Worm (Caenorhabditis elegans) whole organism, young adult: ENCODE data around the gene nmur-1.
A peak's percentile ranks its signal among the peaks of the same experiment; 100 is the strongest.

Experiments used
- B0336.3 ChIP-seq: fragments of 200-800 bp; sonication (Bioruptor generic); IDR thresholded peaks from 2 replicates; pipeline ENCODE4 v1.3.6; 2022; ENCODE audit warnings: missing genetic modification characterization, missing compliant biosample characterization
- C17E4.6 ChIP-seq: fragments of 200-800 bp; sonication (Bioruptor generic); IDR thresholded peaks from 2 replicates; pipeline ENCODE4 v1.3.6; 2022; ENCODE audit warnings: missing genetic modification reagents, missing genetic modification characterization, missing compliant biosample characterization
- D2030.7 ChIP-seq: fragments of 200-800 bp; sonication (Bioruptor generic); IDR thresholded peaks from 2 replicates; pipeline ENCODE4 v1.3.6; 2022; ENCODE audit warnings: missing genetic modification reagents, missing genetic modification characterization, missing compliant biosample characterization
- F22D6.2 ChIP-seq: sonication (generic microtip); optimal IDR thresholded peaks from 2 replicates; lab custom pipeline; 2016; ENCODE audit warnings: mild to moderate bottlenecking, missing genetic modification characterization, missing compliant biosample characterization
- F23B12.7 ChIP-seq: sonication (generic microtip); optimal IDR thresholded peaks from 2 replicates; lab custom pipeline; 2017; ENCODE audit warnings: missing genetic modification characterization, mild to moderate bottlenecking, missing compliant biosample characterization, antibody characterized with exemption, moderate library complexity; ENCODE audit not compliant: insufficient read depth
- F49E8.2 ChIP-seq: sonication (generic microtip); optimal IDR thresholded peaks from 3 replicates; lab custom pipeline; 2017; ENCODE audit warnings: missing genetic modification characterization, mild to moderate bottlenecking, missing compliant biosample characterization, antibody characterized with exemption, moderate library complexity; ENCODE audit not compliant: insufficient read depth
- T07F8.4 ChIP-seq: sonication (generic microtip); optimal IDR thresholded peaks from 2 replicates; lab custom pipeline; 2016; ENCODE audit warnings: mild to moderate bottlenecking, missing genetic modification characterization, moderate library complexity, missing compliant biosample characterization
- Y56A3A.18 ChIP-seq: fragments of 200-800 bp; sonication (Bioruptor generic); IDR thresholded peaks from 2 replicates; pipeline ENCODE4 v1.3.6; 2022; ENCODE audit warnings: missing genetic modification reagents, missing genetic modification characterization, missing compliant biosample characterization
- aptf-2 ChIP-seq: fragments of 200-800 bp; sonication (Bioruptor generic); conservative IDR thresholded peaks from 2 replicates; pipeline ENCODE4 v1.3.6; 2022; ENCODE audit warnings: missing genetic modification reagents, missing genetic modification characterization, missing compliant biosample characterization
- aptf-3 ChIP-seq: fragments of 200-800 bp; sonication (Bioruptor generic); IDR thresholded peaks from 2 replicates; pipeline ENCODE4 v1.3.6; 2022; ENCODE audit warnings: missing genetic modification characterization, missing compliant biosample characterization
- attf-3 ChIP-seq: fragments of 200-800 bp; sonication (Bioruptor generic); conservative IDR thresholded peaks from 2 replicates; pipeline ENCODE4 v1.3.6; 2022; ENCODE audit warnings: missing genetic modification reagents, missing genetic modification characterization, missing compliant biosample characterization
- ccch-3 ChIP-seq: fragments of 200-800 bp; sonication (Bioruptor generic); optimal IDR thresholded peaks from 2 replicates; lab custom pipeline; 2018; ENCODE audit warnings: mild to moderate bottlenecking, missing genetic modification characterization, missing compliant biosample characterization
- ceh-79 ChIP-seq: sonication (generic microtip); optimal IDR thresholded peaks from 2 replicates; lab custom pipeline; 2017; ENCODE audit warnings: mild to moderate bottlenecking, missing genetic modification characterization, missing compliant biosample characterization
- ceh-91 ChIP-seq: fragments of 200-800 bp; sonication (Bioruptor generic); IDR thresholded peaks from 2 replicates; pipeline ENCODE4 v1.3.6; 2022; ENCODE audit warnings: missing genetic modification reagents, missing genetic modification characterization, missing compliant biosample characterization
- chd-7 ChIP-seq: sonication (generic microtip); optimal IDR thresholded peaks from 2 replicates; lab custom pipeline; 2016; ENCODE audit warnings: mild to moderate bottlenecking, missing genetic modification characterization, moderate library complexity, missing compliant biosample characterization
- die-1 ChIP-seq: sonication (generic microtip); optimal IDR thresholded peaks from 2 replicates; lab custom pipeline; 2016; ENCODE audit warnings: missing genotype, mild to moderate bottlenecking, missing genetic modification characterization, missing compliant biosample characterization
- egl-44 ChIP-seq: fragments of 200-800 bp; sonication (Bioruptor generic); IDR thresholded peaks from 2 replicates; pipeline ENCODE4 v1.3.6; 2022; ENCODE audit warnings: missing genetic modification reagents, missing genetic modification characterization, missing compliant biosample characterization
- ekl-4 ChIP-seq: fragments of 200-800 bp; sonication (Bioruptor generic); IDR thresholded peaks from 2 replicates; pipeline ENCODE4 v1.3.6; 2022; ENCODE audit warnings: missing genetic modification reagents, missing genetic modification characterization, missing compliant biosample characterization
- gei-17 ChIP-seq: fragments of 200-800 bp; sonication (Bioruptor generic); optimal IDR thresholded peaks from 2 replicates; lab custom pipeline; 2018; ENCODE audit warnings: mild to moderate bottlenecking, missing genetic modification characterization, missing compliant biosample characterization
- him-1 ChIP-seq: sonication (generic microtip); optimal IDR thresholded peaks from 2 replicates; lab custom pipeline; 2016; ENCODE audit warnings: missing genotype, missing genetic modification reagents, missing genetic modification characterization, missing compliant biosample characterization
- hlh-26 ChIP-seq: fragments of 200-800 bp; sonication (Bioruptor generic); conservative IDR thresholded peaks from 2 replicates; pipeline ENCODE4 v1.3.6; 2022; ENCODE audit warnings: missing genetic modification reagents, missing genetic modification characterization, missing compliant biosample characterization
- hsf-1 ChIP-seq: fragments of 200-800 bp; sonication (Bioruptor generic); IDR thresholded peaks from 2 replicates; pipeline ENCODE4 v1.3.6; 2022; ENCODE audit warnings: missing genetic modification reagents, missing genetic modification characterization, missing compliant biosample characterization
- let-607 ChIP-seq, 2 experiments: fragments of 200-800 bp in 1 of 2; sonication (Bioruptor generic) in 1 of 2; sonication (generic microtip) in 1 of 2; optimal IDR thresholded peaks; 2 replicates each; lab custom pipeline; 2016 to 2018; ENCODE audit warnings: mild to moderate bottlenecking in 2 of 2, missing compliant biosample characterization in 2 of 2, missing genetic modification characterization in 2 of 2, moderate library complexity in 2 of 2, missing genotype in 1 of 2
- lin-40 ChIP-seq: sonication (generic microtip); optimal IDR thresholded peaks from 2 replicates; lab custom pipeline; 2016; ENCODE audit warnings: missing genetic modification characterization, mild to moderate bottlenecking, missing compliant biosample characterization, missing genotype, missing genetic modification reagents
- lsy-27 ChIP-seq: sonication (generic microtip); optimal IDR thresholded peaks from 2 replicates; lab custom pipeline; 2017; ENCODE audit warnings: missing genetic modification characterization, mild to moderate bottlenecking, missing compliant biosample characterization, antibody characterized with exemption, missing genotype, borderline replicate concordance; ENCODE audit not compliant: insufficient read depth
- mel-28 ChIP-seq: sonication (generic microtip); optimal IDR thresholded peaks from 2 replicates; lab custom pipeline; 2016; ENCODE audit warnings: borderline replicate concordance, mild to moderate bottlenecking, missing genetic modification characterization, missing compliant biosample characterization
- mxl-1 ChIP-seq: sonication (generic microtip); optimal IDR thresholded peaks from 2 replicates; lab custom pipeline; 2016; ENCODE audit warnings: missing genetic modification characterization, missing compliant biosample characterization
- nfya-1 ChIP-seq: sonication (generic microtip); optimal IDR thresholded peaks from 2 replicates; lab custom pipeline; 2017; ENCODE audit warnings: antibody characterized with exemption, missing compliant biosample characterization, missing genetic modification characterization, borderline replicate concordance; ENCODE audit not compliant: insufficient read depth
- nhr-27 ChIP-seq: fragments of 200-800 bp; sonication (Bioruptor generic); optimal IDR thresholded peaks from 2 replicates; lab custom pipeline; 2018; ENCODE audit warnings: mild to moderate bottlenecking, missing genetic modification characterization, moderate library complexity, missing compliant biosample characterization
- nhr-90 ChIP-seq: sonication (generic microtip); optimal IDR thresholded peaks from 2 replicates; lab custom pipeline; 2016; ENCODE audit warnings: missing genotype, mild to moderate bottlenecking, missing genetic modification characterization, missing compliant biosample characterization
- pbrm-1 ChIP-seq: fragments of 200-800 bp; sonication (Bioruptor generic); IDR thresholded peaks from 2 replicates; pipeline ENCODE4 v1.3.6; 2022; ENCODE audit warnings: missing genetic modification reagents, missing genetic modification characterization, missing compliant biosample characterization
- rec-8 ChIP-seq, 2 experiments: sonication (generic microtip); optimal IDR thresholded peaks; 2 replicates each; lab custom pipeline; 2016; ENCODE audit warnings: mild to moderate bottlenecking in 2 of 2, missing genetic modification characterization in 2 of 2, missing genetic modification reagents in 2 of 2, missing genotype in 2 of 2, missing biosample characterization in 1 of 2, missing compliant biosample characterization in 1 of 2, moderate library complexity in 1 of 2
- rpc-1 ChIP-seq, 2 experiments: fragments of 150-350 bp in 1 of 2; sonication (generic microtip) in 1 of 2; optimal IDR thresholded peaks; 2 replicates each; lab custom pipeline; 2014 to 2018; ENCODE audit warnings: missing biosample characterization in 1 of 2, missing genetic modification characterization in 1 of 2, missing genetic modification reagents in 1 of 2, missing genotype in 1 of 2
- snpc-1.3 ChIP-seq: sonication (generic microtip); optimal IDR thresholded peaks from 2 replicates; lab custom pipeline; 2017; ENCODE audit warnings: missing genetic modification characterization, mild to moderate bottlenecking, missing compliant biosample characterization, antibody characterized with exemption, moderate library complexity, missing genotype, missing genetic modification reagents; ENCODE audit not compliant: insufficient read depth
- snpc-4 ChIP-seq, 5 experiments: fragments of 150-350 bp in 1 of 5; sonication (generic microtip) in 4 of 5; optimal IDR thresholded peaks; 2 replicates each; lab custom pipeline; 2014 to 2018; ENCODE audit warnings: missing genetic modification characterization in 5 of 5, missing biosample characterization in 3 of 5, antibody characterized with exemption in 2 of 5, mild to moderate bottlenecking in 2 of 5, missing compliant biosample characterization in 2 of 5, missing genotype in 2 of 5, moderate library complexity in 2 of 5, missing genetic modification reagents in 1 of 5
- tbp1 ChIP-seq: fragments of 200-800 bp; sonication (Bioruptor generic); optimal IDR thresholded peaks from 2 replicates; lab custom pipeline; 2018; ENCODE audit warnings: mild to moderate bottlenecking, missing genetic modification characterization, missing compliant biosample characterization
- tlf-1 ChIP-seq: fragments of 200-800 bp; sonication (Bioruptor generic); optimal IDR thresholded peaks from 2 replicates; lab custom pipeline; 2018; ENCODE audit warnings: mild to moderate bottlenecking, missing genetic modification characterization, missing compliant biosample characterization
- ztf-18 ChIP-seq: sonication (generic microtip); optimal IDR thresholded peaks from 2 replicates; lab custom pipeline; 2016; ENCODE audit warnings: missing genotype, mild to moderate bottlenecking, missing genetic modification characterization, missing compliant biosample characterization
- ztf-25 ChIP-seq: fragments of 200-800 bp; sonication (Bioruptor generic); IDR thresholded peaks from 2 replicates; pipeline ENCODE4 v1.3.6; 2022; ENCODE audit warnings: missing genetic modification reagents, missing genetic modification characterization, missing compliant biosample characterization
- ztf-26 ChIP-seq: sonication (generic microtip); optimal IDR thresholded peaks from 2 replicates; lab custom pipeline; 2017; ENCODE audit warnings: missing genetic modification characterization, missing compliant biosample characterization
- ztf-3 ChIP-seq: fragments of 200-800 bp; sonication (Bioruptor generic); optimal IDR thresholded peaks from 2 replicates; lab custom pipeline; 2018; ENCODE audit warnings: mild to moderate bottlenecking, missing genetic modification characterization, missing compliant biosample characterization

nmur-1 gene

DNA sequence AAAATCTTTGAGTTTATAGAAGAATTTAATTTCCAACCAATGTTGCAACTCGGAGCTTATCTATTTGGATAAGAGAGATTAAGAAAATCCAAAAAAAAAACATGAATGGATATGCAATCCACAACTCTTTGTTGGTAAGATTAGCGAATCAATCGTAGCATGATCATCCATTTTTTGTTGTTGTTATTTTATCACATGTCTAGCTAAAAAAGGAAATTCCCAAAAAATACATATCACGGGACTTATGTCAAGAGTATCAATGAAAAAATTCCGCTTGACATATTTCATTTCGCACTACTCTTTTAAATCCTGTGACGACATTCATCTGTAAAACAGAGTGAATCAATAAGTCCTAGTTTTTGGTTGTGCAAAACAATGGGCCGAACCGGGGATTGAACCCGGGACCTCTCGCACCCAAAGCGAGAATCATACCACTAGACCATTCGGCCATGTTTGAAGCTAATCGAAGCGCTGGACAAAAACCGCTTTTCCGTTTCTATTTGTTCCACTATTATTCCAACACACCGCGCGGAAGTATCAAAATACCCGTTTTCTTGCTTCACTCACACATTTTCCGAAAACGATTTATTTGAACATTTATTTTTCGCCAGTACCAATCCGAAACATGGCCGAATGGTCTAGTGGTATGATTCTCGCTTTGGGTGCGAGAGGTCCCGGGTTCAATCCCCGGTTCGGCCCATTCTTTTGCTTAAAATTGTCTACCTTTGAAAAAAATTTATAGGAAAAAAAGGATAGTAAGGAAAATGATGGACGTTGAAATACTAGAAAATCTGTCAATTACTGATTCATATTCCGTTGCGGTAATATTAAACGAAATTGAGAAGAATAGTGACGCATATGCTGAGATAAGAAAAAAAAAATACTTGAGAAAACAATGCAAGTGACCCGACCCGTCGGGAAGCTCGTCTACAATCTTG lies 11.4 kb upstream of the nmur-1 start (continued):
- 0 out of 2 replicates have a peak, but pooled peaks have one; percentile 34 for TF ChIP-seq hsf-1 (GFP tag; lab: Robert Waterston, UW)
- TF ChIP-seq ztf-18 = peak; percentile 73
- TF ChIP-seq nhr-90 (tag; lab: Kevin White, UChicago) = peak; percentile 48
- peak; percentile 87 for TF ChIP-seq tbp1 (GFP tag; lab: Kevin White, UChicago)
- TF ChIP-seq C17E4.6 (GFP tag; lab: Robert Waterston, UW) = no peak
- peak; percentile 6 for TF ChIP-seq F22D6.2 (tag; lab: Kevin White, UChicago)
- no peak for TF ChIP-seq ccch-3 (GFP tag; lab: Kevin White, UChicago)
- no peak for TF ChIP-seq gei-17
- peak; percentile 39; the same call in 1 of the 2 replicates for TF ChIP-seq egl-44

- TF ChIP-seq D2030.7 (GFP tag; lab: Robert Waterston, UW) = peak; percentile 54
- TF ChIP-seq tlf-1 (GFP tag; lab: Kevin White, UChicago) = peak; percentile 0
- no peak for TF ChIP-seq F22D6.2 (tag; lab: Kevin White, UChicago)
- peak; percentile 50 for TF ChIP-seq lin-40 (tag; lab: Kevin White, UChicago)
- peak; percentile 86 for TF ChIP-seq him-1 (tag; lab: Kevin White, UChicago)
- TF ChIP-seq nfya-1 (tag; lab: Kevin White, UChicago) = no peak
- no peak for TF ChIP-seq aptf-2 (GFP tag; lab: Robert Waterston, UW)
- peak; percentile 54 for TF ChIP-seq ztf-18
- TF ChIP-seq nhr-27 (tag; lab: Kevin White, UChicago) = no peak
- TF ChIP-seq die-1 (tag; lab: Kevin White, UChicago) = peak; percentile 80
- TF ChIP-seq ztf-3 = no peak
- TF ChIP-seq ceh-91 (GFP tag; lab: Robert Waterston, UW) = no peak
- no peak for TF ChIP-seq snpc-4 (GFP tag; optimal IDR thresholded peaks at IDR 0.05; lab: Kevin White, UChicago)
- peak in 2 of 4 experiments; percentile 35 to 66 for TF ChIP-seq snpc-4 (tag; optimal IDR thresholded peaks at IDR 0.05; lab: Kevin White, UChicago)
- TF ChIP-seq lsy-27 (tag; lab: Kevin White, UChicago) = peak; percentile 45
- peak; percentile 43 for TF ChIP-seq chd-7 (tag; lab: Kevin White, UChicago)
- TF ChIP-seq pbrm-1 = peak; percentile 86
- peak; percentile 75 for TF ChIP-seq snpc-1.3 (tag; lab: Kevin White, UChicago)
- TF ChIP-seq ztf-25 = peak; percentile 76; the same call in 1 of the 2 replicates
- peak; percentile 18 for TF ChIP-seq mel-28 (tag; lab: Kevin White, UChicago)
- TF ChIP-seq mxl-1 (tag; lab: Kevin White, UChicago) = peak; percentile 19
- TF ChIP-seq F49E8.2 (tag; lab: Kevin White, UChicago) = peak; percentile 2
- no peak for TF ChIP-seq hlh-26 (GFP tag; lab: Robert Waterston, UW)
- no peak for TF ChIP-seq ccch-3 (GFP tag; lab: Kevin White, UChicago)
- peak; percentile 20 to 50 for TF ChIP-seq rec-8 (tag; optimal IDR thresholded peaks at IDR 0.05; lab: Kevin White, UChicago)
- TF ChIP-seq tbp1 (GFP tag; lab: Kevin White, UChicago) = peak; percentile 97
- peak; percentile 90 for TF ChIP-seq Y56A3A.18 (GFP tag; lab: Robert Waterston, UW)
- peak; percentile 76 for TF ChIP-seq F23B12.7 (tag; lab: Kevin White, UChicago)
- peak; percentile 73 for TF ChIP-seq T07F8.4 (tag; lab: Kevin White, UChicago)
- no peak for TF ChIP-seq aptf-3
- no peak for TF ChIP-seq ceh-79 (tag; lab: Kevin White, UChicago)
- TF ChIP-seq nhr-90 (tag; lab: Kevin White, UChicago) = peak; percentile 82
- TF ChIP-seq rpc-1 (optimal IDR thresholded peaks at IDR 0.05; lab: Kevin White, UChicago) = peak; percentile 96
- TF ChIP-seq rpc-1 (tag; optimal IDR thresholded peaks at IDR 0.05; lab: Kevin White, UChicago) = peak; percentile 95
- peak in 1 of 2 experiments; percentile 53 for TF ChIP-seq let-607 (tag; optimal IDR thresholded peaks at IDR 0.05; lab: Kevin White, UChicago)
- 0 out of 2 replicates have a peak, but pooled peaks have one; percentile 13 for TF ChIP-seq ekl-4
- TF ChIP-seq attf-3 (GFP tag; lab: Robert Waterston, UW) = no peak
- TF ChIP-seq B0336.3 = no peak
- TF ChIP-seq ztf-26 (tag; lab: Kevin White, UChicago) = peak; percentile 2
Observed at ce11 chrX:8971461-8971860, 9.3 kb upstream of the nmur-1 start.
